Worm (Caenorhabditis elegans): ENCODE measurements around the gene srt-5.

The srt-5 gene

ce11 chrV:3080792-3081191, at the start of gene srt-5:
srt-5 (minus strand) TSS chrV:3080892.
- TF ChIP-seq T22C8.4 (GFP tag; IDR thresholded peaks at IDR 0.05) (no peak), tab-1 (GFP tag; IDR thresholded peaks at IDR 0.05) (no peak), ztf-29 (GFP tag; IDR thresholded peaks at IDR 0.05) (no peak), klf-2 (GFP tag; conservative IDR thresholded peaks at IDR 0.05) (no peak), ztf-23 (GFP tag; IDR thresholded peaks at IDR 0.05) (no peak), cog-1 (tag; optimal IDR thresholded peaks at IDR 0.05) (no peak), med-1 (GFP tag; optimal IDR thresholded peaks at IDR 0.05; ENCODE audit: insufficient read depth) (no peak)

DNA sequence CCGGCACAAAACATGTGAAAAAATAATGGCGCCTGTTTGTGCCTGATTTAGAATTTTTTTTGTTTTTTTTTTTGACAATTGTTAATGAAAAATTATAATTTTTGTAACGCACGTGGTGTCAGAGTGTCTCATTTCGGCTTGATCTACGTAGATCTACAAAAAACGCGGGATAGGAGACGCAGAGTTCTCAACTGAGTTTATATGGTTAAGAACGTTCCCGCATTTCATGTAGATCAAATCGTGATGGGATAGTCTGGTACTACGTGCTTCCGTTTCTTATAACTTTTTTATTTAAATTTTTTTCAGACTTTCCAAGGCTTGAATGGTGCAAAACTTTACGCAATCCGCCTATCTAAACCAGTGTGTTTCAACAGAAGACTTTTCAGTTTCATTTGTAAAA, 48.1 kb upstream of the srt-5 start, which contains the start of gene tat-6:
tat-6 (plus strand) TSS at position 301 of the 400 bp plus-strand sequence.
- TF ChIP-seq klf-2 (GFP tag; conservative IDR thresholded peaks at IDR 0.05) = no peak
- TF ChIP-seq ref-1 (GFP tag; conservative IDR thresholded peaks at IDR 0.05) = no peak
- TF ChIP-seq ztf-29 (GFP tag; IDR thresholded peaks at IDR 0.05) = no peak
- no peak for TF ChIP-seq ztf-23 (GFP tag; IDR thresholded peaks at IDR 0.05)
- no peak for TF ChIP-seq med-1 (GFP tag; optimal IDR thresholded peaks at IDR 0.05; ENCODE audit: insufficient read depth)
- no peak for TF ChIP-seq flt-1 (GFP tag; IDR thresholded peaks at IDR 0.05)
- no peak for TF ChIP-seq tab-1 (GFP tag; IDR thresholded peaks at IDR 0.05)

- TF ChIP-seq cog-1 (tag; optimal IDR thresholded peaks at IDR 0.05) (no peak), ref-1 (GFP tag; conservative IDR thresholded peaks at IDR 0.05) (no peak), flt-1 (GFP tag; IDR thresholded peaks at IDR 0.05) (no peak), klf-2 (GFP tag; conservative IDR thresholded peaks at IDR 0.05) (no peak), T22C8.4 (GFP tag; IDR thresholded peaks at IDR 0.05) (no peak)
Observed at ce11 chrV:3127670-3128069, 47.0 kb upstream of the srt-5 start, which contains the start of gene Y73C8C.10. Y73C8C.10 (minus strand) TSS chrV:3127770.

DNA sequence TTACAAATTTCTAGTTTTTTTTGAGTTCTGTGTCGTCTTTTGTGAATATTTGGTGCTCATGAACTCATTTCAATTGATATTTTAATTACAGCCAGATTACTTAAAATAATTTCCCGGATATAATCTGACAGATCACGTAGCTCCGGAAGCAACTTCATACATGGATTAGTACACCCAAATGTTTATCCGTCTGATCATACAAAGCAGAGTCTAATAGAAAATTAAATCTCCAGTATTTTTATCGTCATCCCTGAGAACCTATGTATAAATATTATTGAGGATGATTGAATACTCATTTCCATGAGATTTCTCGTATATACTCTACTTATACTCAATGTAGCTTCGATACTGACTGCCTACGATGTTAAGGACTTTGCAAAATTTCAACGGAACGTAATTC, 44.2 kb upstream of the srt-5 start, which contains the start of gene Y73C8C.12:
Y73C8C.12 (plus strand) TSS at position 301 of the 400 bp plus-strand sequence.
- no peak for TF ChIP-seq ztf-29 (GFP tag; IDR thresholded peaks at IDR 0.05)
- TF ChIP-seq ztf-23 (GFP tag; IDR thresholded peaks at IDR 0.05) = no peak
- TF ChIP-seq cog-1 (tag; optimal IDR thresholded peaks at IDR 0.05) = no peak
- TF ChIP-seq klf-2 (GFP tag; conservative IDR thresholded peaks at IDR 0.05) = no peak
- TF ChIP-seq T22C8.4 (GFP tag; IDR thresholded peaks at IDR 0.05) = no peak
- no peak for TF ChIP-seq ref-1 (GFP tag; conservative IDR thresholded peaks at IDR 0.05)
- TF ChIP-seq flt-1 (GFP tag; IDR thresholded peaks at IDR 0.05) = no peak
- no peak for TF ChIP-seq med-1 (GFP tag; optimal IDR thresholded peaks at IDR 0.05; ENCODE audit: insufficient read depth)

DNA sequence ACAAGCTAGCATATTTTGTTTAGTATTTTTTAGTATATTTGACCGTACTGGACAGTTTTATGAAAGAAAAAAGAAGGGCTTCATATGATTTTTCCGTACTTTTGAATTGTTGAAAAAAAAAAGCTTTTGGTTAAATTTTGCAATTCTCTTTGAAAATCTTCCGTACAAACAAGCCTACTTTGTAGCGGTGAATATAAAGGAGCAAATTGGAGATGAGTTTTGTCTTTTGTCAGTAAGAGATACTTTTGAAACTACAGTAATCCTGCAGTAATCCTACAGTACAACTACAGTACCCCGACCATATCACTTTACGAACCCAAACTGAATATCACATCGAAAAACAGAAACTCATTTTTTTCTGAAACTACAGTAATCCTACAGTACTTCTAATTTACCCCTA, 41.7 kb upstream of the srt-5 start:
- TF ChIP-seq cog-1 (tag; optimal IDR thresholded peaks at IDR 0.05) = no peak
- no peak for TF ChIP-seq klf-2 (GFP tag; conservative IDR thresholded peaks at IDR 0.05)
- no peak for TF ChIP-seq ref-1 (GFP tag; conservative IDR thresholded peaks at IDR 0.05)
- TF ChIP-seq flt-1 (GFP tag; IDR thresholded peaks at IDR 0.05) = no peak

DNA sequence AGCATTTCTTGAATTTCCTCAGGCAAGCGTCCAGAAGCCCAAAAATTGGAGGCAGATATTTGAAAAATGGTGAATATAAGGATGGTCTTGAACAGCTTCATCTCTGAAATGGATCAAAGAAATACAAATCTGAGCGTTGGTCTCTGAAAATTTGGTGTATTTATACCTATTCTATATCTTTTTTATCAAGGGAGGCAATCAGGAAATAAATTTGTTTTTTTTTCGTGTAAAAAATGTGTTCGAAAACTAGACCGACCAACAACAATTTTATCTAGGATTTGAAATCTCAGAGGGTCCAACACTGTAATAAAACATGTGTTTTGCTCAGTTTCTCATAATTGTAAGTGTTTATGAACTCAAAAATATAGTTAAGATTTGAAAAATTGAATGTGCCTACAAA, 41.1 kb upstream of the srt-5 start, which contains the start of gene srt-56:
srt-56 (minus strand) TSS at position 101 of the 400 bp plus-strand sequence.
- no peak for TF ChIP-seq ztf-23 (GFP tag; IDR thresholded peaks at IDR 0.05)
- no peak for TF ChIP-seq med-1 (GFP tag; optimal IDR thresholded peaks at IDR 0.05; ENCODE audit: insufficient read depth)
- TF ChIP-seq tab-1 (GFP tag; IDR thresholded peaks at IDR 0.05) = no peak
- TF ChIP-seq cog-1 (tag; optimal IDR thresholded peaks at IDR 0.05) = no peak
- no peak for TF ChIP-seq T22C8.4 (GFP tag; IDR thresholded peaks at IDR 0.05)

DNA sequence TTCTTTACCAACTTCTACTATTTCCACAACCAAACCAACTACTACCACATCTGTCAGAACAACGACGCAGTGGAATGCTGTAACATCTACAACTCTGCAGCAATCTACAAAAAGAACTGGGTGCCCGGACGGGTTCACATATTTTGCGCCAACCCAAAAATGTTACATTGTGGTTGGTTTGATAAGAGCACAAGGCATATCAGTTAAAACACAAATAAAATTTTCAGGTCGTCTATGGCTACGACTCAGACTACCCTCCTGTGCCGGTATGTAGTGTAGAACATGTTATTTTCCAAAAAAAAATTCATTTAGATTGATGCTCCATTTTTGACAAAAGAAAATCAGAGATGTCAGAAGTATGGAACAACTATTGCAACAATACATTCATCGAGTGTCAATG, 38.5 kb upstream of the srt-5 start:
- no peak for TF ChIP-seq tab-1 (GFP tag; IDR thresholded peaks at IDR 0.05)
- TF ChIP-seq T22C8.4 (GFP tag; IDR thresholded peaks at IDR 0.05) = no peak
- no peak for TF ChIP-seq med-1 (GFP tag; optimal IDR thresholded peaks at IDR 0.05; ENCODE audit: insufficient read depth)
- TF ChIP-seq ref-1 (GFP tag; conservative IDR thresholded peaks at IDR 0.05) = no peak
- TF ChIP-seq cog-1 (tag; optimal IDR thresholded peaks at IDR 0.05) = no peak
- no peak for TF ChIP-seq klf-2 (GFP tag; conservative IDR thresholded peaks at IDR 0.05)
- no peak for TF ChIP-seq ztf-29 (GFP tag; IDR thresholded peaks at IDR 0.05)
- no peak for TF ChIP-seq ztf-23 (GFP tag; IDR thresholded peaks at IDR 0.05)
- TF ChIP-seq flt-1 (GFP tag; IDR thresholded peaks at IDR 0.05) = no peak

DNA sequence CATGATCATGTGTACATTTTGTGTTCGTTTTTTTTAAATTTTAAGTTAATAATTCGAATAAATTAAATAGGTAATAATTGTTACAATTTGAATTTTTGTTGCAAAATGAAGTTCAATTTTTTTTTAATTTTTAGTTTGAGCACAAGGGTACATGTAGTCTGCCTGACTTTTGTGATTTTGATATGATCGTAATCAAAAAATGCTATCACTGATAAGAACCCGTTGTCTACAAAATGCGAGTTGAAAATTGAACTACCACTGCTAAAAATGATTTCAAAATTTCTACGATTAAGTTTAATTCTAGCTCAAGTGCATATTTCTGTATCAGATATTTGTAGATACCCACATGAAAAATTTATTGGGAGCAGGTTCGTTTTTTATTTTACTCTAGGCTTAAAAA, 37.5 kb upstream of the srt-5 start, which contains the start of gene clec-210:
clec-210 (plus strand) TSS at position 211 of the 400 bp plus-strand sequence.
- no peak for TF ChIP-seq T22C8.4 (GFP tag; IDR thresholded peaks at IDR 0.05)

DNA sequence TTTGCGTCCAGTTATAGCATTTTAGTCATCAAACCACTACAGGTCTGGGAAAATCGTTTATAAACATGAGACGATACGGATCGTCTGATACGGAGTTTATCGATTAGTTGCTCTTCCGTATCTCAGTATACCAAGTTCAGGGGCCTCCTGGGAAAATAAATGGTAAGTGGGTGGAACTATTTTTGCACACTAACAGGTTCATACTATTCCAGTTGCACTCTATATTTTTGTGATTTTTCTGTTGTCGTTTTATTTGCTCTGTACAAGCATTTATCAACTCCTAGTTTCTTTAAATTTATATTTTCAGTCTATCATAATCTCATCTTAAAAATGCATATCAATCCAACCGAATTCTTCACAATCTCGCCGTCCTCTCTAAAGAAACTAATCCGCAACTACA, 34.3 kb upstream of the srt-5 start, which contains the start of gene Y73C8C.3:
Y73C8C.3 (plus strand) TSS at position 301 of the 400 bp plus-strand sequence.
- TF ChIP-seq ztf-23 (GFP tag; IDR thresholded peaks at IDR 0.05) (no peak), tab-1 (GFP tag; IDR thresholded peaks at IDR 0.05) (no peak), cog-1 (tag; optimal IDR thresholded peaks at IDR 0.05) (no peak), flt-1 (GFP tag; IDR thresholded peaks at IDR 0.05) (no peak), med-1 (GFP tag; optimal IDR thresholded peaks at IDR 0.05; ENCODE audit: insufficient read depth) (no peak), ref-1 (GFP tag; conservative IDR thresholded peaks at IDR 0.05) (no peak), ztf-29 (GFP tag; IDR thresholded peaks at IDR 0.05) (no peak), T22C8.4 (GFP tag; IDR thresholded peaks at IDR 0.05) (no peak), klf-2 (GFP tag; conservative IDR thresholded peaks at IDR 0.05) (no peak)

- no peak for TF ChIP-seq cog-1 (tag; optimal IDR thresholded peaks at IDR 0.05)
- TF ChIP-seq T22C8.4 (GFP tag; IDR thresholded peaks at IDR 0.05) = no peak
- TF ChIP-seq ztf-23 (GFP tag; IDR thresholded peaks at IDR 0.05) = no peak
- no peak for TF ChIP-seq klf-2 (GFP tag; conservative IDR thresholded peaks at IDR 0.05)
- TF ChIP-seq ref-1 (GFP tag; conservative IDR thresholded peaks at IDR 0.05) = no peak
- no peak for TF ChIP-seq med-1 (GFP tag; optimal IDR thresholded peaks at IDR 0.05; ENCODE audit: insufficient read depth)
- TF ChIP-seq flt-1 (GFP tag; IDR thresholded peaks at IDR 0.05) = no peak
- no peak for TF ChIP-seq tab-1 (GFP tag; IDR thresholded peaks at IDR 0.05)
- no peak for TF ChIP-seq ztf-29 (GFP tag; IDR thresholded peaks at IDR 0.05)
Observed at ce11 chrV:3113751-3114150, 33.1 kb upstream of the srt-5 start, which contains the start of gene Y73C8C.8. Y73C8C.8 (minus strand) TSS chrV:3113851.
